Worm (Caenorhabditis elegans): ENCODE measurements around the gene mrps-25.

mrps-25 gene

DNA sequence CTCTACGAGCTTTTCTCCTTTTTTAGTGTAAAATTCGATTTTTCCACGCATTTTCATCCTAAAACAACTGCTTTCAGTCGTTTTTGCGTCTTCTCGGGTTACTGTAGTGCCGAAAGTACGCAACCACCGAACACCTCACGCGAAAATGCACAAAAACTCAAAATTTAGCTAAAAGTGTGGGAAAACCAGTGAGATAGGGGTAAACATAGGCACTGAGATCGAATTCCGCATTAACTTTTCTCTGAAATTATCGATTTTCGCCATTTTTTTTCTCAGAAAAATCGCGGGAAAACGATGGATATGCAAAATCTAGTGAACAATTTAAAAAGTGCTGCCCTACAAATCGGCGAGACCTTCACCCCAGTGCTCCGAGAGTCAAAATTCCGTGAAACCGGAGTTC lies 46.5 kb upstream of the mrps-25 start, which contains the start of gene atg-3:
Gene atg-3, plus strand, starts transcription at position 301 of the 400 bp plus-strand sequence.
- TF ChIP-seq ceh-28 (tag; optimal IDR thresholded peaks at IDR 0.05) (no peak), ztf-4 (tag; optimal IDR thresholded peaks at IDR 0.05) (no peak), tbx-2 (tag; optimal IDR thresholded peaks at IDR 0.05) (no peak), daf-12 (tag; optimal IDR thresholded peaks at IDR 0.05) (no peak), nfya-1 (tag; optimal IDR thresholded peaks at IDR 0.05; ENCODE audit: insufficient read depth) (no peak), elt-3 (tag; optimal IDR thresholded peaks at IDR 0.05) (no peak), nhr-23 (tag; optimal IDR thresholded peaks at IDR 0.05) (no peak), egl-5 (tag; optimal IDR thresholded peaks at IDR 0.05) (no peak), nhr-237 (tag; optimal IDR thresholded peaks at IDR 0.05) (no peak), hmg-11 (tag; optimal IDR thresholded peaks at IDR 0.05) (no peak), egl-27 (tag; optimal IDR thresholded peaks at IDR 0.05) (no peak), aly-2 (tag; optimal IDR thresholded peaks at IDR 0.05) (no peak), ztf-11 (tag; optimal IDR thresholded peaks at IDR 0.05) (no peak)

DNA sequence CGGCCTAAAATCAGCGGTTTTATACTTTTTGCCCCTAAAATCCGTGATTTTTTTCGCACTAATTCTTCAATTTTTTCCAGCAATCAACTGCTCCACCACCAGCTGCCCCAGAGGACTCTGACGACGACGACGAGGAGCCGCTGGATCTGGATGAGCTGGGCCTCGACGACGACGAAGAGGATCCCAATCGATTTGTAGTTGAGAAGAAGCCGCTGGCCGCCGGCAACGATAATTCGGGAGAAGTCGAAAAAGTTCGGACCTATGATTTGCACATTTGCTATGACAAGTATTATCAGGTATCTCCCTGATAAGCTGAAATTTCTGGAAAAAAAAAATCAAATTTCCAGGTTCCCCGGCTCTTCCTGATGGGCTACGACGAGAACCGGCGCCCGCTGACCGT lies 44.9 kb upstream of the mrps-25 start:
- TF ChIP-seq nhr-12 (tag; optimal IDR thresholded peaks at IDR 0.05): no peak
- TF ChIP-seq ZK546.5 (tag; optimal IDR thresholded peaks at IDR 0.05): no peak
- no peak for TF ChIP-seq mml-1 (tag; optimal IDR thresholded peaks at IDR 0.05)
- TF ChIP-seq nhr-23 (tag; optimal IDR thresholded peaks at IDR 0.05): no peak
- no peak for TF ChIP-seq ztf-4 (tag; optimal IDR thresholded peaks at IDR 0.05)
- no peak for TF ChIP-seq zag-1 (tag; optimal IDR thresholded peaks at IDR 0.05)
- TF ChIP-seq R02D3.7 (tag; optimal IDR thresholded peaks at IDR 0.05): no peak
- TF ChIP-seq ceh-28 (tag; optimal IDR thresholded peaks at IDR 0.05): no peak
- no peak for TF ChIP-seq ceh-82 (tag; optimal IDR thresholded peaks at IDR 0.05)
- no peak for TF ChIP-seq nhr-11 (tag; optimal IDR thresholded peaks at IDR 0.05)
- no peak for TF ChIP-seq nhr-237 (tag; optimal IDR thresholded peaks at IDR 0.05)

DNA sequence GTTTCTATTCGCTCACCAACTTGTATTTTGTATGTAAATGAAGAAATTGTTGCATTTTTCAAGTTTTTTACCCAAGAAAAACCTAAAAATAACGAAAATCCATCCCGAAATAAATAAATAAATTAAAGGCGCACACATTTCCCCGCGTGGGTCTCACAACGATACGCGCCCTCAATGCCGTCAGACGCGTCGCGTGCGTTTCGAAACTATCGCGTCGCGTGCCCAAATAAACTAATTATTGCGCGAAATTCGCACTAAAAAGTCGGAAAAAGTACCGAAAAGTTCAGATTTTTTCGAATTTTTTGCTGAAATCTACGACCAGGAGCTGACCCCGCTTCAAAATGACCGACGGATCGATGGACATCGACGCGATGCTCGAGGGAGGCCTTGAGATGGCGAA lies 44.2 kb upstream of the mrps-25 start, which contains the start of gene rbm-39:
Gene rbm-39, plus strand, starts transcription at position 178 of the 400 bp plus-strand sequence.
- TF ChIP-seq ceh-82 (tag; optimal IDR thresholded peaks at IDR 0.05) (no peak), zag-1 (tag; optimal IDR thresholded peaks at IDR 0.05) (no peak), hmg-11 (tag; optimal IDR thresholded peaks at IDR 0.05) (peak; percentile 63), ztf-4 (tag; optimal IDR thresholded peaks at IDR 0.05) (peak; percentile 56), lin-39 (tag; optimal IDR thresholded peaks at IDR 0.05) (peak; percentile 95), egl-27 (tag; optimal IDR thresholded peaks at IDR 0.05) (no peak), nhr-28 (tag; optimal IDR thresholded peaks at IDR 0.05) (no peak), ceh-28 (tag; optimal IDR thresholded peaks at IDR 0.05) (peak; percentile 24), aly-2 (tag; optimal IDR thresholded peaks at IDR 0.05) (no peak), nhr-23 (tag; optimal IDR thresholded peaks at IDR 0.05) (peak; percentile 84), ztf-11 (tag; optimal IDR thresholded peaks at IDR 0.05) (no peak), fos-1 (tag; optimal IDR thresholded peaks at IDR 0.05) (no peak), sea-2 (GFP tag; optimal IDR thresholded peaks at IDR 0.05) (no peak), pha-4 (tag; optimal IDR thresholded peaks at IDR 0.05) (peak; percentile 95), fkh-2 (tag; optimal IDR thresholded peaks at IDR 0.05) (no peak), pqm-1 (tag; optimal IDR thresholded peaks at IDR 0.05) (peak; percentile 3), nfya-1 (tag; optimal IDR thresholded peaks at IDR 0.05; ENCODE audit: insufficient read depth) (peak; percentile 86), nhr-12 (tag; optimal IDR thresholded peaks at IDR 0.05) (no peak), elt-3 (tag; optimal IDR thresholded peaks at IDR 0.05) (no peak), lsy-12 (tag; optimal IDR thresholded peaks at IDR 0.05) (peak; percentile 63), tbx-2 (tag; optimal IDR thresholded peaks at IDR 0.05) (peak; percentile 21), daf-12 (tag; optimal IDR thresholded peaks at IDR 0.05) (no peak), nhr-67 (tag; optimal IDR thresholded peaks at IDR 0.05) (no peak), R02D3.7 (tag; optimal IDR thresholded peaks at IDR 0.05) (peak; percentile 66), unc-62 (GFP tag; optimal IDR thresholded peaks at IDR 0.05) (no peak), egl-5 (tag; optimal IDR thresholded peaks at IDR 0.05) (peak; percentile 99), snpc-4 (tag; optimal IDR thresholded peaks at IDR 0.05) (peak; percentile 70), mml-1 (tag; optimal IDR thresholded peaks at IDR 0.05) (no peak), nhr-11 (tag; optimal IDR thresholded peaks at IDR 0.05) (no peak), nhr-43 (tag; optimal IDR thresholded peaks at IDR 0.05; ENCODE audit: poor library complexity, severe bottlenecking) (no peak), lin-15B (tag; optimal IDR thresholded peaks at IDR 0.05) (peak; percentile 93), ceh-16 (tag; optimal IDR thresholded peaks at IDR 0.05) (no peak), skn-1 (tag; optimal IDR thresholded peaks at IDR 0.05) (peak; percentile 87), ZK546.5 (tag; optimal IDR thresholded peaks at IDR 0.05) (no peak), ceh-9 (tag; optimal IDR thresholded peaks at IDR 0.05) (no peak), nhr-237 (tag; optimal IDR thresholded peaks at IDR 0.05) (no peak), nhr-25 (tag; optimal IDR thresholded peaks at IDR 0.05) (peak; percentile 71), unc-39 (tag; optimal IDR thresholded peaks at IDR 0.05) (no peak), fkh-10 (GFP tag; optimal IDR thresholded peaks at IDR 0.05) (peak; percentile 35), elt-1 (tag; optimal IDR thresholded peaks at IDR 0.05) (no peak), mdl-1 (tag; optimal IDR thresholded peaks at IDR 0.05) (peak; percentile 26), eor-1 (tag; optimal IDR thresholded peaks at IDR 0.05) (no peak), nhr-76 (tag; optimal IDR thresholded peaks at IDR 0.05) (no peak), nhr-77 (tag; optimal IDR thresholded peaks at IDR 0.05) (no peak), elt-2 (tag; optimal IDR thresholded peaks at IDR 0.05) (peak; percentile 54), ama-1 (optimal IDR thresholded peaks at IDR 0.05) (peak; percentile 94), jun-1 (tag; optimal IDR thresholded peaks at IDR 0.05) (peak; percentile 54)

Data from whole organism, L3 larva.